Worm (Caenorhabditis elegans) whole organism, mixed stage, embryonic: ENCODE results near the gene fat-1.

Experiments used
- M03D4.4 ChIP-seq: sonication (generic microtip); optimal IDR thresholded peaks from 2 replicates; lab custom pipeline; 2017; ENCODE audit warnings: mild to moderate bottlenecking, missing genetic modification characterization, missing compliant biosample characterization
- bed-3 ChIP-seq: fragments of 200-800 bp; sonication (Bioruptor generic); optimal IDR thresholded peaks from 3 replicates; lab custom pipeline; 2018; ENCODE audit warnings: mild to moderate bottlenecking, missing genetic modification characterization, moderate library complexity, missing compliant biosample characterization
- blmp-1 ChIP-seq: fragments of 150-350 bp; optimal IDR thresholded peaks from 2 replicates; lab custom pipeline; 2014; ENCODE audit warnings: missing biosample characterization, missing genetic modification characterization
- ceh-39 ChIP-seq: fragments of 150-350 bp; optimal IDR thresholded peaks from 2 replicates; lab custom pipeline; 2014; ENCODE audit warnings: missing biosample characterization, missing genetic modification characterization
- ceh-43 ChIP-seq: fragments of 200-800 bp; sonication (Bioruptor generic); optimal IDR thresholded peaks from 2 replicates; lab custom pipeline; 2018; ENCODE audit warnings: mild to moderate bottlenecking, missing genetic modification characterization, moderate library complexity, missing compliant biosample characterization
- ceh-83 ChIP-seq: fragments of 200-800 bp; sonication (Bioruptor generic); optimal IDR thresholded peaks from 2 replicates; lab custom pipeline; 2018; ENCODE audit warnings: mild to moderate bottlenecking, missing genetic modification characterization, missing compliant biosample characterization
- ces-1 ChIP-seq: fragments of 150-350 bp; optimal IDR thresholded peaks from 2 replicates; lab custom pipeline; 2014; ENCODE audit warnings: missing biosample characterization, missing genetic modification reagents, missing genetic modification characterization
- cnd-1 ChIP-seq: fragments of 200-800 bp; sonication (Bioruptor generic); optimal IDR thresholded peaks from 2 replicates; lab custom pipeline; 2018; ENCODE audit warnings: mild to moderate bottlenecking, missing genetic modification characterization, missing compliant biosample characterization
- drap-1 ChIP-seq: fragments of 200-800 bp; sonication (Bioruptor generic); optimal IDR thresholded peaks from 3 replicates; lab custom pipeline; 2018; ENCODE audit warnings: mild to moderate bottlenecking, missing genetic modification characterization, missing compliant biosample characterization
- elt-1 ChIP-seq: sonication (generic microtip); optimal IDR thresholded peaks from 2 replicates; lab custom pipeline; 2017; ENCODE audit warnings: missing genetic modification characterization, mild to moderate bottlenecking, missing compliant biosample characterization, antibody characterized with exemption, moderate library complexity, borderline replicate concordance; ENCODE audit not compliant: insufficient read depth
- elt-3 ChIP-seq: fragments of 150-350 bp; optimal IDR thresholded peaks from 2 replicates; lab custom pipeline; 2014; ENCODE audit warnings: missing biosample characterization, missing genetic modification characterization
- flh-1 ChIP-seq: fragments of 200-800 bp; sonication (Bioruptor generic); optimal IDR thresholded peaks from 2 replicates; lab custom pipeline; 2018; ENCODE audit warnings: mild to moderate bottlenecking, missing genetic modification characterization, moderate library complexity, missing compliant biosample characterization
- ham-2 ChIP-seq: fragments of 200-800 bp; sonication (Bioruptor generic); optimal IDR thresholded peaks from 2 replicates; lab custom pipeline; 2018; ENCODE audit warnings: mild to moderate bottlenecking, missing genetic modification characterization, missing compliant biosample characterization
- hlh-1 ChIP-seq: fragments of 150-350 bp; optimal IDR thresholded peaks from 2 replicates; lab custom pipeline; 2014; ENCODE audit warnings: missing biosample characterization, missing genetic modification reagents, missing genetic modification characterization
- lin-13 ChIP-seq: fragments of 150-350 bp; optimal IDR thresholded peaks from 2 replicates; lab custom pipeline; 2014; ENCODE audit warnings: missing biosample characterization, missing genetic modification characterization
- lin-32 ChIP-seq: fragments of 200-800 bp; sonication (Bioruptor generic); optimal IDR thresholded peaks from 2 replicates; lab custom pipeline; 2018; ENCODE audit warnings: mild to moderate bottlenecking, missing genetic modification characterization, missing compliant biosample characterization
- lsy-2 ChIP-seq: fragments of 150-350 bp; optimal IDR thresholded peaks from 2 replicates; lab custom pipeline; 2014; ENCODE audit warnings: missing biosample characterization, missing genetic modification characterization
- mab-5 ChIP-seq: fragments of 150-350 bp; optimal IDR thresholded peaks from 2 replicates; lab custom pipeline; 2014; ENCODE audit warnings: missing biosample characterization, missing genetic modification characterization
- mls-2 ChIP-seq: sonication (generic microtip); optimal IDR thresholded peaks from 2 replicates; lab custom pipeline; 2016; ENCODE audit warnings: mild to moderate bottlenecking, missing genetic modification characterization, moderate library complexity, missing compliant biosample characterization
- nhr-12 ChIP-seq: fragments of 150-350 bp; optimal IDR thresholded peaks from 2 replicates; lab custom pipeline; 2014; ENCODE audit warnings: missing biosample characterization, missing genetic modification characterization
- nhr-2 ChIP-seq: fragments of 150-350 bp; optimal IDR thresholded peaks from 2 replicates; lab custom pipeline; 2014; ENCODE audit warnings: missing biosample characterization, missing genetic modification characterization
- nhr-28 ChIP-seq: fragments of 150-350 bp; optimal IDR thresholded peaks from 2 replicates; lab custom pipeline; 2014; ENCODE audit warnings: missing biosample characterization, missing genetic modification characterization
- nhr-76 ChIP-seq: sonication (generic microtip); optimal IDR thresholded peaks from 2 replicates; lab custom pipeline; 2017; ENCODE audit warnings: missing biosample characterization, missing genetic modification characterization
- pha-4 ChIP-seq: fragments of 150-350 bp; optimal IDR thresholded peaks from 2 replicates; lab custom pipeline; 2018; ENCODE audit warnings: missing biosample characterization, missing genetic modification reagents, missing genetic modification characterization
- sem-2 ChIP-seq: fragments of 200-800 bp; sonication (Bioruptor generic); optimal IDR thresholded peaks from 2 replicates; lab custom pipeline; 2018; ENCODE audit warnings: mild to moderate bottlenecking, missing genetic modification characterization, missing compliant biosample characterization
- snpc-4 ChIP-seq: fragments of 150-350 bp; optimal IDR thresholded peaks from 2 replicates; lab custom pipeline; 2014; ENCODE audit warnings: missing biosample characterization, missing genetic modification characterization
- sptf-1 ChIP-seq: sonication (generic microtip); optimal IDR thresholded peaks from 2 replicates; lab custom pipeline; 2017; ENCODE audit warnings: mild to moderate bottlenecking, missing genetic modification characterization, moderate library complexity, missing compliant biosample characterization
- tbx-8 ChIP-seq: fragments of 200-800 bp; sonication (Bioruptor generic); optimal IDR thresholded peaks from 2 replicates; lab custom pipeline; 2018; ENCODE audit warnings: mild to moderate bottlenecking, missing genetic modification characterization, moderate library complexity, missing compliant biosample characterization
- unc-120 ChIP-seq: sonication (generic microtip); optimal IDR thresholded peaks from 2 replicates; lab custom pipeline; 2017; ENCODE audit warnings: missing genetic modification characterization, missing compliant biosample characterization; ENCODE audit not compliant: poor library complexity, severe bottlenecking
- unc-39 ChIP-seq: fragments of 150-350 bp; optimal IDR thresholded peaks from 2 replicates; lab custom pipeline; 2014; ENCODE audit warnings: missing biosample characterization, missing genetic modification characterization
- unc-62 ChIP-seq: fragments of 150-350 bp; optimal IDR thresholded peaks from 2 replicates; lab custom pipeline; 2014; ENCODE audit warnings: missing biosample characterization, missing genetic modification reagents, missing genetic modification characterization
- zip-8 ChIP-seq: fragments of 150-350 bp; optimal IDR thresholded peaks from 2 replicates; lab custom pipeline; 2014; ENCODE audit warnings: missing biosample characterization, missing genetic modification characterization
- ztf-11 ChIP-seq: fragments of 150-350 bp; optimal IDR thresholded peaks from 2 replicates; lab custom pipeline; 2014; ENCODE audit warnings: missing biosample characterization, missing genetic modification characterization

Gene fat-1

DNA sequence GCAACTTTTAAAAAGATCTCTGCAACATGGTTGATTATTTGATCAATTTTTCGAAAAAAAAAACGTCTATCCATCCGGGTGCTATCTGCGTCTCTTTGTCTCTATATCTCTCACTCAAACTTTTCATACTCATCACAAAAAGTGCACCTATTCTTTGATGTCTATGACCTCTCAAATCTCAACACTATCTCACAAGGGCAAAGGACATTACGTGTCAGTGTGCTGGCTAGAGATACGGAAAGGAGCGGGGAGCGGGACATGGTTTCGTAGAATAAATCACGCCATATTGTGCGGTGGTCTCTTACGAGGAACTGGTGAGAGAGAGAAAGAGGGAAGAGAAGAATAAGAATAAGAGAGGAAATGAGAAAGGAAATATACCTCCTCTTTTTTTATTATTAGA is 7.0 kb downstream of the fat-1 start:
- TF ChIP-seq unc-62 (GFP tag; lab: Kevin White, UChicago), result no peak
- TF ChIP-seq hlh-1 (tag; lab: Kevin White, UChicago), result no peak
- TF ChIP-seq nhr-2 (tag; lab: Kevin White, UChicago), result no peak
- no peak for TF ChIP-seq lin-13
- TF ChIP-seq flh-1 (GFP tag; lab: Kevin White, UChicago), result no peak
- TF ChIP-seq nhr-76 (tag; lab: Kevin White, UChicago), result no peak
- TF ChIP-seq sem-2 (GFP tag; lab: Kevin White, UChicago), result no peak
- no peak for TF ChIP-seq nhr-12 (tag; lab: Kevin White, UChicago)
- TF ChIP-seq snpc-4, result no peak
- TF ChIP-seq ham-2 (GFP tag; lab: Kevin White, UChicago), result no peak
- no peak for TF ChIP-seq mab-5 (tag; lab: Kevin White, UChicago)
- TF ChIP-seq drap-1 (GFP tag; lab: Kevin White, UChicago), result no peak
- no peak for TF ChIP-seq ceh-43
- TF ChIP-seq nhr-28 (tag; lab: Kevin White, UChicago), result no peak
- no peak for TF ChIP-seq cnd-1 (tag; lab: Kevin White, UChicago)
- TF ChIP-seq pha-4 (tag; lab: Kevin White, UChicago), result no peak
- TF ChIP-seq lsy-2, result no peak
- TF ChIP-seq tbx-8, result no peak
- no peak for TF ChIP-seq lin-32

DNA sequence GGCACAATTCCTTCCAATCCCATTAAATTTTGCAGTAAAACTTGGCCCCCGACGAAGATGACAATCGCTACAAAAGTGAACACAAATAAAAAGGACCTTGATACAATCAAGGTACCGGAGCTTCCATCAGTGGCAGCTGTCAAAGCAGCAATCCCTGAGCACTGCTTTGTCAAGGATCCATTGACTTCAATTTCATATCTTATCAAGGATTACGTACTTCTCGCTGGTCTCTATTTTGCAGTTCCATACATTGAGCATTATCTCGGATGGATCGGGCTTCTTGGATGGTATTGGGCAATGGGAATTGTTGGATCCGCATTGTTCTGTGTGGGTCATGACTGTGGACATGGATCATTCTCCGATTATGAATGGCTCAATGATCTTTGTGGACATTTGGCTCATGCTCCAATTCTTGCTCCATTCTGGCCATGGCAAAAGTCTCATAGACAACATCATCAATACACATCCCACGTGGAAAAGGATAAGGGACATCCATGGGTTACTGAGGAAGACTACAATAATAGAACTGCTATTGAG is 8.4 kb downstream of the fat-1 start, which contains the start of gene fat-2:
Gene fat-2 (plus strand): TSS at position 51 of the 537 bp plus-strand sequence.
- TF ChIP-seq snpc-4, result no peak
- TF ChIP-seq nhr-76 (tag; lab: Kevin White, UChicago), result no peak
- TF ChIP-seq ztf-11 (tag; lab: Kevin White, UChicago), result no peak
- no peak for TF ChIP-seq tbx-8
- no peak for TF ChIP-seq ham-2 (GFP tag; lab: Kevin White, UChicago)
- TF ChIP-seq nhr-28 (tag; lab: Kevin White, UChicago), result no peak
- no peak for TF ChIP-seq M03D4.4 (tag; lab: Kevin White, UChicago)
- TF ChIP-seq cnd-1 (tag; lab: Kevin White, UChicago), result no peak
- no peak for TF ChIP-seq lin-32
- no peak for TF ChIP-seq mab-5 (tag; lab: Kevin White, UChicago)
- no peak for TF ChIP-seq elt-3
- no peak for TF ChIP-seq ceh-83
- no peak for TF ChIP-seq hlh-1 (tag; lab: Kevin White, UChicago)
- TF ChIP-seq flh-1 (GFP tag; lab: Kevin White, UChicago), result no peak
- no peak for TF ChIP-seq blmp-1 (tag; lab: Kevin White, UChicago)
- TF ChIP-seq unc-62 (GFP tag; lab: Kevin White, UChicago), result no peak
- no peak for TF ChIP-seq ceh-43
- TF ChIP-seq nhr-12 (tag; lab: Kevin White, UChicago), result no peak
- TF ChIP-seq, all 35 proteins: peak for 0

DNA sequence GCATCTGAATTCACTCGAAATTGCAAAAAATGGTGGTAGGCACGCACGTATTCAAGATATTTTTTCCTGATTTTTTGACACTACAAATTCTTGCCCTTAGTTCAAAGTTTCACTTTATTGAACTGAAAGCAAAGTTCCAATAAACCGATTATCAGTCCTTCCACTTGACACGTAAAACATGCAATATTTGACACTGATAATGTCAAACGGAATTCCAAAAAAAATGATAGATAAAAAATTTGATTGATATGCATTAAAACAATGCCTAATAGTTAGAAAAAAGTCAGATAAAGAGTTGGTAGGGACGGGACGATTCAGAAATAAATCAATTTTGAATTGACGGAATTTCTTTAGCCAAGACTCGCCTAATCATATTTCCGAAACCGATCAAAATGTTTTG is 11.6 kb downstream of the fat-1 start:
- TF ChIP-seq mab-5 (tag; lab: Kevin White, UChicago) (no peak), ceh-43 (no peak), sptf-1 (tag; lab: Kevin White, UChicago) (no peak), unc-120 (no peak), M03D4.4 (tag; lab: Kevin White, UChicago) (no peak), blmp-1 (tag; lab: Kevin White, UChicago) (no peak), lsy-2 (no peak), hlh-1 (tag; lab: Kevin White, UChicago) (no peak), ham-2 (GFP tag; lab: Kevin White, UChicago) (no peak), bed-3 (GFP tag; lab: Kevin White, UChicago) (no peak), ceh-83 (no peak), pha-4 (tag; lab: Kevin White, UChicago) (no peak), zip-8 (tag; lab: Kevin White, UChicago) (no peak), snpc-4 (no peak), ztf-11 (tag; lab: Kevin White, UChicago) (no peak), mls-2 (tag; lab: Kevin White, UChicago) (no peak), unc-39 (tag; lab: Kevin White, UChicago) (no peak), elt-1 (tag; lab: Kevin White, UChicago) (no peak), nhr-28 (tag; lab: Kevin White, UChicago) (no peak)
- TF ChIP-seq, all 35 proteins: peak for 0

DNA sequence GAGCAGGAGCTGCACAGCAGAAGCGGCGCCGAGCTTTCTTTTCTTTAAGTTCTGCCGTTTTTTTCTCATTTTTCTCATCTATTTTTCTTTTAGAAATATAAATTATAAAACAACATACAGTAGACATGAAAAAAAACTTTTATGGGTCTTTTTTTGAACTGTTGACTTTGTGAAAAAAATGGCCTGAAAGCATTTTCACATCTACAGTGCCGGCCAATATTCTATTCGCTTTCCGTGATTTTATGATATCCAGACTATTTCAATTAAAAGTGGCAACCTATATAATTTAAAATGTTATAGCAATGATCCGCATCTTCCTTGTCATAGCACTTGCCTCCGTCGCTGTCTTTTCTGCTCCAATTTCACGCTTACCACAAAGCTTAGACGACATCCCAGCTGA is 12.6 kb downstream of the fat-1 start, which contains the start of gene far-6:
Gene far-6 (plus strand): TSS at position 301 of the 400 bp plus-strand sequence.
- no peak for TF ChIP-seq nhr-76 (tag; lab: Kevin White, UChicago)
- TF ChIP-seq elt-1 (tag; lab: Kevin White, UChicago), result no peak
- TF ChIP-seq unc-39 (tag; lab: Kevin White, UChicago), result no peak
- no peak for TF ChIP-seq lin-13
- no peak for TF ChIP-seq mls-2 (tag; lab: Kevin White, UChicago)
- no peak for TF ChIP-seq ham-2 (GFP tag; lab: Kevin White, UChicago)
- TF ChIP-seq mab-5 (tag; lab: Kevin White, UChicago), result no peak
- no peak for TF ChIP-seq ceh-39
- TF ChIP-seq ceh-43, result no peak
- no peak for TF ChIP-seq nhr-12 (tag; lab: Kevin White, UChicago)
- TF ChIP-seq elt-3, result no peak
- no peak for TF ChIP-seq unc-120
- no peak for TF ChIP-seq flh-1 (GFP tag; lab: Kevin White, UChicago)
- TF ChIP-seq snpc-4, result no peak
- no peak for TF ChIP-seq zip-8 (tag; lab: Kevin White, UChicago)
- TF ChIP-seq ces-1 (GFP tag; lab: Kevin White, UChicago), result no peak
